Worm (Caenorhabditis elegans) whole organism, young adult: ENCODE measurements around the gene csn-4.

ENCODE experiments used
- B0019.2 ChIP-seq: fragments of 200-800 bp; sonication (Bioruptor generic); conservative IDR thresholded peaks from 2 replicates; pipeline ENCODE4 v1.3.6; 2022; ENCODE audit warnings: missing genetic modification reagents, missing genetic modification characterization, missing compliant biosample characterization
- B0035.1 ChIP-seq: sonication (generic microtip); optimal IDR thresholded peaks from 2 replicates; lab custom pipeline; 2016; ENCODE audit warnings: missing genetic modification characterization, mild to moderate bottlenecking, missing compliant biosample characterization, missing genotype, missing genetic modification reagents
- C17E4.6 ChIP-seq: fragments of 200-800 bp; sonication (Bioruptor generic); IDR thresholded peaks from 2 replicates; pipeline ENCODE4 v1.3.6; 2022; ENCODE audit warnings: missing genetic modification reagents, missing genetic modification characterization, missing compliant biosample characterization
- F37B4.10 ChIP-seq: fragments of 200-800 bp; sonication (Bioruptor generic); IDR thresholded peaks from 2 replicates; pipeline ENCODE4 v1.3.6; 2022; ENCODE audit warnings: missing genetic modification characterization, missing compliant biosample characterization
- F49E8.2 ChIP-seq: sonication (generic microtip); optimal IDR thresholded peaks from 3 replicates; lab custom pipeline; 2017; ENCODE audit warnings: missing genetic modification characterization, mild to moderate bottlenecking, missing compliant biosample characterization, antibody characterized with exemption, moderate library complexity; ENCODE audit not compliant: insufficient read depth
- F55B11.4 ChIP-seq: sonication (generic microtip); optimal IDR thresholded peaks from 2 replicates; lab custom pipeline; 2016; ENCODE audit warnings: missing compliant biosample characterization, missing genetic modification characterization, borderline replicate concordance; ENCODE audit not compliant: insufficient read depth
- K11D2.4 ChIP-seq: fragments of 200-800 bp; sonication (Bioruptor generic); IDR thresholded peaks from 2 replicates; pipeline ENCODE4 v1.3.6; 2022; ENCODE audit warnings: missing genetic modification reagents, missing genetic modification characterization, missing compliant biosample characterization
- K12H6.12 ChIP-seq: fragments of 200-800 bp; sonication (Bioruptor generic); optimal IDR thresholded peaks from 2 replicates; lab custom pipeline; 2018; ENCODE audit warnings: mild to moderate bottlenecking, missing genetic modification characterization, missing compliant biosample characterization
- Y53G8AR.9 ChIP-seq: fragments of 200-800 bp; sonication (Bioruptor generic); conservative IDR thresholded peaks from 2 replicates; pipeline ENCODE4 v1.3.6; 2022; ENCODE audit warnings: missing genetic modification reagents, missing genetic modification characterization, missing compliant biosample characterization
- Y67H2A.10 ChIP-seq: fragments of 200-800 bp; sonication (Bioruptor generic); conservative IDR thresholded peaks from 2 replicates; pipeline ENCODE4 v1.3.6; 2022; ENCODE audit warnings: missing genetic modification reagents, missing genetic modification characterization, missing compliant biosample characterization
- Y79H2A.3 ChIP-seq: fragments of 200-800 bp; sonication (Bioruptor generic); conservative IDR thresholded peaks from 2 replicates; pipeline ENCODE4 v1.3.6; 2022; ENCODE audit warnings: missing genetic modification reagents, missing genetic modification characterization, missing compliant biosample characterization
- akir-1 ChIP-seq: fragments of 200-800 bp; sonication (Bioruptor generic); optimal IDR thresholded peaks from 2 replicates; lab custom pipeline; 2018; ENCODE audit warnings: mild to moderate bottlenecking, missing genetic modification characterization, moderate library complexity, missing compliant biosample characterization
- ama-1 ChIP-seq, 3 experiments: fragments of 150-350 bp in 1 of 3; sonication (generic microtip) in 2 of 3; optimal IDR thresholded peaks; 2 replicates each; lab custom pipeline; 2014 to 2018; ENCODE audit warnings: missing biosample characterization in 2 of 3, missing genetic modification characterization in 2 of 3, missing genetic modification reagents in 2 of 3
- cebp-2 ChIP-seq: fragments of 200-800 bp; sonication (Bioruptor generic); IDR thresholded peaks from 2 replicates; pipeline ENCODE4 v1.3.6; 2022; ENCODE audit warnings: missing genetic modification characterization, missing compliant biosample characterization
- ceh-27 ChIP-seq: fragments of 200-800 bp; sonication (Bioruptor generic); optimal IDR thresholded peaks from 2 replicates; lab custom pipeline; 2018; ENCODE audit warnings: mild to moderate bottlenecking, missing genetic modification characterization, moderate library complexity, missing compliant biosample characterization
- egl-18 ChIP-seq: fragments of 200-800 bp; sonication (Bioruptor generic); IDR thresholded peaks from 2 replicates; pipeline ENCODE4 v1.3.6; 2022; ENCODE audit warnings: missing genetic modification reagents, missing genetic modification characterization, missing compliant biosample characterization
- egl-44 ChIP-seq: fragments of 200-800 bp; sonication (Bioruptor generic); IDR thresholded peaks from 2 replicates; pipeline ENCODE4 v1.3.6; 2022; ENCODE audit warnings: missing genetic modification reagents, missing genetic modification characterization, missing compliant biosample characterization
- egrh-3 ChIP-seq: fragments of 200-800 bp; sonication (Bioruptor generic); IDR thresholded peaks from 2 replicates; pipeline ENCODE4 v1.3.6; 2022; ENCODE audit warnings: missing genetic modification reagents, missing genetic modification characterization, missing compliant biosample characterization
- hlh-26 ChIP-seq: fragments of 200-800 bp; sonication (Bioruptor generic); conservative IDR thresholded peaks from 2 replicates; pipeline ENCODE4 v1.3.6; 2022; ENCODE audit warnings: missing genetic modification reagents, missing genetic modification characterization, missing compliant biosample characterization
- hmg-1.2 ChIP-seq: fragments of 200-800 bp; sonication (Bioruptor generic); IDR thresholded peaks from 2 replicates; pipeline ENCODE4 v1.3.6; 2022; ENCODE audit warnings: missing genetic modification reagents, missing genetic modification characterization, missing compliant biosample characterization
- lag-1 ChIP-seq: fragments of 200-800 bp; sonication (Bioruptor generic); IDR thresholded peaks from 2 replicates; pipeline ENCODE4 v1.3.6; 2022; ENCODE audit warnings: missing genetic modification reagents, missing genetic modification characterization, missing compliant biosample characterization
- let-526 ChIP-seq: fragments of 200-800 bp; sonication (Bioruptor generic); IDR thresholded peaks from 2 replicates; pipeline ENCODE4 v1.3.6; 2022; ENCODE audit warnings: missing genetic modification reagents, missing genetic modification characterization, missing compliant biosample characterization
- lin-35 ChIP-seq, 3 experiments: fragments of 150-350 bp in 2 of 3; sonication (generic microtip) in 1 of 3; optimal IDR thresholded peaks; 2 replicates each; lab custom pipeline; 2014 to 2018; ENCODE audit warnings: missing biosample characterization in 3 of 3, missing genetic modification characterization in 3 of 3, missing genetic modification reagents in 3 of 3
- madf-10 ChIP-seq: sonication (generic microtip); optimal IDR thresholded peaks from 2 replicates; lab custom pipeline; 2016; ENCODE audit warnings: mild to moderate bottlenecking, missing genetic modification characterization, missing compliant biosample characterization
- madf-3 ChIP-seq: fragments of 200-800 bp; sonication (Bioruptor generic); IDR thresholded peaks from 2 replicates; pipeline ENCODE4 v1.3.6; 2022; ENCODE audit warnings: missing genetic modification reagents, missing genetic modification characterization, missing compliant biosample characterization
- madf-6 ChIP-seq: fragments of 200-800 bp; sonication (Bioruptor generic); IDR thresholded peaks from 2 replicates; pipeline ENCODE4 v1.3.6; 2022; ENCODE audit warnings: missing genetic modification reagents, missing genetic modification characterization, missing compliant biosample characterization
- madf-8 ChIP-seq: fragments of 200-800 bp; sonication (Bioruptor generic); conservative IDR thresholded peaks from 2 replicates; pipeline ENCODE4 v1.3.6; 2022; ENCODE audit warnings: missing genetic modification reagents, missing genetic modification characterization, missing compliant biosample characterization
- mcd-1 ChIP-seq: fragments of 200-800 bp; sonication (Bioruptor generic); IDR thresholded peaks from 2 replicates; pipeline ENCODE4 v1.3.6; 2022; ENCODE audit warnings: missing genetic modification reagents, missing genetic modification characterization, missing compliant biosample characterization
- mel-28 ChIP-seq: sonication (generic microtip); optimal IDR thresholded peaks from 2 replicates; lab custom pipeline; 2016; ENCODE audit warnings: borderline replicate concordance, mild to moderate bottlenecking, missing genetic modification characterization, missing compliant biosample characterization
- mes-4 ChIP-seq: sonication (generic microtip); optimal IDR thresholded peaks from 2 replicates; lab custom pipeline; 2016; ENCODE audit warnings: missing genotype, missing genetic modification characterization, missing compliant biosample characterization
- nfyb-1 ChIP-seq: fragments of 200-800 bp; sonication (Bioruptor generic); IDR thresholded peaks from 2 replicates; pipeline ENCODE4 v1.3.6; 2022; ENCODE audit warnings: missing genetic modification reagents, missing genetic modification characterization, missing compliant biosample characterization
- nhr-120 ChIP-seq: fragments of 200-800 bp; sonication (Bioruptor generic); IDR thresholded peaks from 2 replicates; pipeline ENCODE4 v1.3.6; 2022; ENCODE audit warnings: missing genetic modification characterization, missing compliant biosample characterization
- nhr-179 ChIP-seq: sonication (generic microtip); optimal IDR thresholded peaks from 2 replicates; lab custom pipeline; 2016; ENCODE audit warnings: mild to moderate bottlenecking, missing genetic modification characterization, missing compliant biosample characterization
- nhr-90 ChIP-seq: sonication (generic microtip); optimal IDR thresholded peaks from 2 replicates; lab custom pipeline; 2016; ENCODE audit warnings: missing genotype, mild to moderate bottlenecking, missing genetic modification characterization, missing compliant biosample characterization
- pha-4 ChIP-seq: fragments of 150-350 bp; sonication (generic microtip); optimal IDR thresholded peaks from 2 replicates; lab custom pipeline; 2014; ENCODE audit warnings: missing biosample characterization, missing genetic modification reagents, missing genetic modification characterization
- rcor-1 ChIP-seq: fragments of 200-800 bp; sonication (Bioruptor generic); IDR thresholded peaks from 2 replicates; pipeline ENCODE4 v1.3.6; 2022; ENCODE audit warnings: missing genetic modification reagents, missing genetic modification characterization, missing compliant biosample characterization
- snpc-1.1 ChIP-seq: sonication (generic microtip); optimal IDR thresholded peaks from 2 replicates; lab custom pipeline; 2017; ENCODE audit warnings: missing genetic modification characterization, mild to moderate bottlenecking, missing compliant biosample characterization, antibody characterized with exemption, moderate library complexity, missing genotype, missing genetic modification reagents; ENCODE audit not compliant: insufficient read depth
- snpc-1.3 ChIP-seq: sonication (generic microtip); optimal IDR thresholded peaks from 2 replicates; lab custom pipeline; 2017; ENCODE audit warnings: missing genetic modification characterization, mild to moderate bottlenecking, missing compliant biosample characterization, antibody characterized with exemption, moderate library complexity, missing genotype, missing genetic modification reagents; ENCODE audit not compliant: insufficient read depth
- snpc-3.4 ChIP-seq: sonication (generic microtip); optimal IDR thresholded peaks from 2 replicates; lab custom pipeline; 2017; ENCODE audit warnings: missing genetic modification characterization, mild to moderate bottlenecking, missing compliant biosample characterization, antibody characterized with exemption, moderate library complexity, missing genotype, missing genetic modification reagents
- snpc-4 ChIP-seq, 5 experiments: fragments of 150-350 bp in 1 of 5; sonication (generic microtip) in 4 of 5; optimal IDR thresholded peaks; 2 replicates each; lab custom pipeline; 2014 to 2018; ENCODE audit warnings: missing genetic modification characterization in 5 of 5, missing biosample characterization in 3 of 5, antibody characterized with exemption in 2 of 5, mild to moderate bottlenecking in 2 of 5, missing compliant biosample characterization in 2 of 5, missing genotype in 2 of 5, moderate library complexity in 2 of 5, missing genetic modification reagents in 1 of 5
- sptf-2 ChIP-seq: fragments of 200-800 bp; sonication (Bioruptor generic); optimal IDR thresholded peaks from 2 replicates; lab custom pipeline; 2018; ENCODE audit warnings: mild to moderate bottlenecking, missing genetic modification characterization, missing compliant biosample characterization
- tlf-1 ChIP-seq: fragments of 200-800 bp; sonication (Bioruptor generic); optimal IDR thresholded peaks from 2 replicates; lab custom pipeline; 2018; ENCODE audit warnings: mild to moderate bottlenecking, missing genetic modification characterization, missing compliant biosample characterization
- unc-62 ChIP-seq: fragments of 150-350 bp; optimal IDR thresholded peaks from 2 replicates; lab custom pipeline; 2014; ENCODE audit warnings: missing biosample characterization, missing genetic modification reagents, missing genetic modification characterization
- zfh-2 ChIP-seq: fragments of 200-800 bp; sonication (Bioruptor generic); conservative IDR thresholded peaks from 2 replicates; pipeline ENCODE4 v1.3.6; 2022; ENCODE audit warnings: missing genetic modification reagents, missing genetic modification characterization, missing compliant biosample characterization
- ztf-25 ChIP-seq: fragments of 200-800 bp; sonication (Bioruptor generic); IDR thresholded peaks from 2 replicates; pipeline ENCODE4 v1.3.6; 2022; ENCODE audit warnings: missing genetic modification reagents, missing genetic modification characterization, missing compliant biosample characterization
- ztf-26 ChIP-seq: sonication (generic microtip); optimal IDR thresholded peaks from 2 replicates; lab custom pipeline; 2017; ENCODE audit warnings: missing genetic modification characterization, missing compliant biosample characterization
- ztf-28 ChIP-seq: fragments of 200-800 bp; sonication (Bioruptor generic); IDR thresholded peaks from 2 replicates; pipeline ENCODE4 v1.3.6; 2022; ENCODE audit warnings: missing genetic modification reagents, missing genetic modification characterization, missing compliant biosample characterization

The csn-4 gene

ce11 chrIV:1070383-1070782, 16.4 kb downstream of the csn-4 start (continued):
- TF ChIP-seq akir-1 (GFP tag; lab: Kevin White, UChicago), result no peak
- no peak for TF ChIP-seq F49E8.2
- TF ChIP-seq let-526, result no peak
- no peak for TF ChIP-seq mes-4 (tag; lab: Kevin White, UChicago)
- no peak for TF ChIP-seq egl-44 (GFP tag; lab: Robert Waterston, UW)
- no peak for TF ChIP-seq C17E4.6 (GFP tag; lab: Robert Waterston, UW)
- TF ChIP-seq sptf-2 (GFP tag; lab: Kevin White, UChicago), result no peak
- peak; percentile 1 for TF ChIP-seq madf-10 (tag; lab: Kevin White, UChicago)
- peak; percentile 66 for TF ChIP-seq mcd-1
- TF ChIP-seq hlh-26 (GFP tag; lab: Robert Waterston, UW), result no peak
- no peak for TF ChIP-seq pha-4
- no peak for TF ChIP-seq tlf-1 (GFP tag; lab: Kevin White, UChicago)
- no peak for TF ChIP-seq B0035.1
- no peak for TF ChIP-seq F37B4.10 (GFP tag; lab: Robert Waterston, UW)
- TF ChIP-seq K11D2.4, result peak; percentile 83
- no peak for TF ChIP-seq F55B11.4 (tag; lab: Kevin White, UChicago)
- TF ChIP-seq rcor-1 (GFP tag; lab: Robert Waterston, UW), result no peak
- no peak for TF ChIP-seq madf-6 (GFP tag; lab: Robert Waterston, UW)
- TF ChIP-seq snpc-4 (GFP tag; optimal IDR thresholded peaks at IDR 0.05; lab: Kevin White, UChicago), result no peak
- no peak for TF ChIP-seq snpc-4 (tag; optimal IDR thresholded peaks at IDR 0.05; lab: Kevin White, UChicago)
- TF ChIP-seq hmg-1.2, result peak; percentile 84
- TF ChIP-seq nfyb-1, result 0 out of 2 replicates have a peak, but pooled peaks have one; percentile 28
- no peak for TF ChIP-seq snpc-1.1
- no peak for TF ChIP-seq ama-1 (optimal IDR thresholded peaks at IDR 0.05; lab: Kevin White, UChicago)
- TF ChIP-seq ama-1 (GFP tag; optimal IDR thresholded peaks at IDR 0.05; lab: Kevin White, UChicago), result no peak
- no peak for TF ChIP-seq nhr-120
- TF ChIP-seq zfh-2 (GFP tag; lab: Robert Waterston, UW), result peak; percentile 99
- TF ChIP-seq ceh-27 (GFP tag; lab: Kevin White, UChicago), result no peak
- no peak for TF ChIP-seq Y67H2A.10 (GFP tag; lab: Robert Waterston, UW)
- peak; percentile 47 for TF ChIP-seq K12H6.12 (tag; lab: Kevin White, UChicago)
- no peak for TF ChIP-seq ztf-26 (tag; lab: Kevin White, UChicago)
- no peak for TF ChIP-seq lag-1
- TF ChIP-seq unc-62 (GFP tag; lab: Kevin White, UChicago), result no peak
- peak in 1 of 3 experiments; percentile 54 for TF ChIP-seq lin-35 (GFP tag; optimal IDR thresholded peaks at IDR 0.05; lab: Kevin White, UChicago)
- TF ChIP-seq nhr-179 (tag; lab: Kevin White, UChicago), result no peak
- no peak for TF ChIP-seq ztf-28 (GFP tag; lab: Robert Waterston, UW)
- no peak for TF ChIP-seq nhr-90 (tag; lab: Kevin White, UChicago)
- no peak for TF ChIP-seq ztf-25
- no peak for TF ChIP-seq Y79H2A.3 (GFP tag; lab: Robert Waterston, UW)
- TF ChIP-seq Y53G8AR.9, result no peak
- peak; percentile 82 for TF ChIP-seq egrh-3 (GFP tag; lab: Robert Waterston, UW)
- TF ChIP-seq cebp-2, result no peak
- TF ChIP-seq snpc-3.4, result no peak
- TF ChIP-seq B0019.2 (GFP tag; lab: Robert Waterston, UW), result no peak
- TF ChIP-seq egl-18 (GFP tag; lab: Robert Waterston, UW), result no peak
- no peak for TF ChIP-seq snpc-1.3 (tag; lab: Kevin White, UChicago)
- TF ChIP-seq mel-28 (tag; lab: Kevin White, UChicago), result no peak
- no peak for TF ChIP-seq madf-8 (GFP tag; lab: Robert Waterston, UW)
- TF ChIP-seq madf-3 (GFP tag; lab: Robert Waterston, UW), result no peak
